Fruit fly (Drosophila melanogaster) whole organism, adult: ENCODE results near the gene Tango5.

ENCODE experiments used
- CG11617 ChIP-seq: fragments of 200-800 bp; sonication (Bioruptor generic); optimal IDR thresholded peaks from 2 replicates; lab custom pipeline; 2017; ENCODE audit warnings: mild to moderate bottlenecking, missing biosample characterization, missing genetic modification reagents, missing genetic modification characterization
- CG12768 ChIP-seq: fragments of 200-800 bp; sonication (Bioruptor generic); optimal IDR thresholded peaks from 2 replicates; lab custom pipeline; 2017; ENCODE audit warnings: missing biosample characterization, missing genetic modification characterization, mild to moderate bottlenecking, moderate library complexity, missing genetic modification reagents
- CG14711 ChIP-seq: fragments of 200-800 bp; sonication (Bioruptor generic); optimal IDR thresholded peaks from 2 replicates; lab custom pipeline; 2018; ENCODE audit warnings: missing biosample characterization, mild to moderate bottlenecking, missing genetic modification characterization, moderate library complexity
- CG1620 ChIP-seq: fragments of 200-800 bp; sonication (Bioruptor generic); optimal IDR thresholded peaks from 2 replicates; lab custom pipeline; 2016; ENCODE audit warnings: missing biosample characterization, missing genetic modification characterization
- CG33017 ChIP-seq: fragments of 200-800 bp; sonication (Bioruptor generic); optimal IDR thresholded peaks from 2 replicates; lab custom pipeline; 2018; ENCODE audit warnings: missing biosample characterization, mild to moderate bottlenecking, missing genetic modification characterization, moderate library complexity
- CG5204 ChIP-seq: fragments of 200-800 bp; sonication (Bioruptor generic); optimal IDR thresholded peaks from 2 replicates; lab custom pipeline; 2016; ENCODE audit warnings: missing biosample characterization, missing genetic modification characterization
- CG7045 ChIP-seq: fragments of 200-800 bp; sonication (Bioruptor generic); optimal IDR thresholded peaks from 2 replicates; lab custom pipeline; 2017; ENCODE audit warnings: missing biosample characterization, mild to moderate bottlenecking, missing genetic modification characterization
- CG7101 ChIP-seq: fragments of 200-800 bp; sonication (Bioruptor generic); optimal IDR thresholded peaks from 2 replicates; lab custom pipeline; 2018; ENCODE audit warnings: missing biosample characterization, mild to moderate bottlenecking, missing genetic modification characterization, moderate library complexity
- Clk ChIP-seq: fragments of 200-800 bp; sonication (Bioruptor generic); optimal IDR thresholded peaks from 2 replicates; lab custom pipeline; 2017; ENCODE audit warnings: missing biosample characterization, missing genetic modification characterization
- Crg-1 ChIP-seq: fragments of 200-800 bp; sonication (Bioruptor generic); optimal IDR thresholded peaks from 2 replicates; lab custom pipeline; 2016; ENCODE audit warnings: missing biosample characterization, missing genetic modification characterization
- Hr96 ChIP-seq: fragments of 200-800 bp; sonication (Bioruptor generic); optimal IDR thresholded peaks from 2 replicates; lab custom pipeline; 2016; ENCODE audit warnings: missing biosample characterization, missing genetic modification characterization
- Mnt ChIP-seq: fragments of 200-800 bp; sonication (Bioruptor generic); optimal IDR thresholded peaks from 2 replicates; lab custom pipeline; 2016; ENCODE audit warnings: missing biosample characterization, mild to moderate bottlenecking, missing genetic modification characterization
- bab1 ChIP-seq: fragments of 200-800 bp; sonication (Bioruptor generic); optimal IDR thresholded peaks from 3 replicates; lab custom pipeline; 2019; ENCODE audit warnings: missing biosample characterization, mild to moderate bottlenecking, missing genetic modification characterization, moderate library complexity
- cic ChIP-seq: fragments of 200-800 bp; sonication (Bioruptor generic); optimal IDR thresholded peaks from 2 replicates; lab custom pipeline; 2017; ENCODE audit warnings: missing biosample characterization, mild to moderate bottlenecking, missing genetic modification characterization, moderate library complexity
- cnc ChIP-seq, 2 experiments: fragments of >200 bp; optimal IDR thresholded peaks; 2 replicates each; lab custom pipeline; 2017
- kay ChIP-seq: fragments of 200-800 bp; sonication (Bioruptor generic); peaks from one replicate; lab custom pipeline; 2016; ENCODE audit warnings: missing biosample characterization, missing genetic modification characterization, borderline replicate concordance
- ovo ChIP-seq: fragments of 200-800 bp; sonication (Bioruptor generic); optimal IDR thresholded peaks from 2 replicates; lab custom pipeline; 2016; ENCODE audit warnings: missing biosample characterization, missing genetic modification characterization
- pad ChIP-seq: fragments of 200-800 bp; sonication (Bioruptor generic); optimal IDR thresholded peaks from 3 replicates; lab custom pipeline; 2017; ENCODE audit warnings: missing biosample characterization, missing genetic modification characterization, mild to moderate bottlenecking, moderate library complexity, missing genetic modification reagents
- tj ChIP-seq: fragments of 200-800 bp; sonication (Bioruptor generic); optimal IDR thresholded peaks from 3 replicates; lab custom pipeline; 2017; ENCODE audit warnings: missing biosample characterization, mild to moderate bottlenecking, missing genetic modification characterization, moderate library complexity
- toe ChIP-seq: fragments of 200-800 bp; sonication (Bioruptor generic); optimal IDR thresholded peaks from 2 replicates; lab custom pipeline; 2016; ENCODE audit warnings: missing biosample characterization, missing genetic modification characterization

Gene Tango5

dm6 chrX:10764206-10764605 is at the start of gene Tango5:
Gene Tango5 (minus strand): TSS chrX:10764413.
- no peak for TF ChIP-seq Crg-1 (GFP tag; lab: Kevin White, UChicago)
- no peak for TF ChIP-seq toe (GFP tag; lab: Kevin White, UChicago)
- no peak for TF ChIP-seq tj (GFP tag; lab: Kevin White, UChicago)
- TF ChIP-seq CG33017 (tag; lab: Kevin White, UChicago) = no peak
- TF ChIP-seq CG7045 (GFP tag; lab: Kevin White, UChicago) = no peak
- peak; percentile 60 for TF ChIP-seq bab1 (GFP tag; lab: Kevin White, UChicago)
- TF ChIP-seq cic (GFP tag; lab: Kevin White, UChicago) = peak; percentile 33
- peak in 1 of 2 experiments; percentile 14 for TF ChIP-seq cnc (optimal IDR thresholded peaks at IDR 0.05; lab: Kevin White, UChicago)
- no peak for TF ChIP-seq Hr96 (GFP tag; lab: Kevin White, UChicago)
- peak; percentile 9 for TF ChIP-seq CG14711 (tag; lab: Kevin White, UChicago)
- TF ChIP-seq ovo (GFP tag; lab: Kevin White, UChicago) = no peak
- peak; percentile 43 for TF ChIP-seq CG1620
- no peak for TF ChIP-seq CG11617 (GFP tag; lab: Kevin White, UChicago)
- TF ChIP-seq pad (GFP tag; lab: Kevin White, UChicago) = peak; percentile 35
- peak; percentile 80 for TF ChIP-seq Mnt (GFP tag; lab: Kevin White, UChicago)
- TF ChIP-seq CG12768 (GFP tag; lab: Kevin White, UChicago) = no peak
- TF ChIP-seq CG5204 = no peak

- TF ChIP-seq Hr96 (GFP tag; lab: Kevin White, UChicago) = no peak
- no peak for TF ChIP-seq ovo (GFP tag; lab: Kevin White, UChicago)
- no peak for TF ChIP-seq Clk (GFP tag; lab: Kevin White, UChicago)
- TF ChIP-seq CG14711 (tag; lab: Kevin White, UChicago) = no peak
- no peak for TF ChIP-seq bab1 (GFP tag; lab: Kevin White, UChicago)
- no peak for TF ChIP-seq cnc (optimal IDR thresholded peaks at IDR 0.05; lab: Kevin White, UChicago)
- no peak for TF ChIP-seq pad (GFP tag; lab: Kevin White, UChicago)
- TF ChIP-seq toe (GFP tag; lab: Kevin White, UChicago) = no peak
- TF ChIP-seq cic (GFP tag; lab: Kevin White, UChicago) = no peak
- no peak for TF ChIP-seq kay (GFP tag; lab: Kevin White, UChicago)
- TF ChIP-seq Mnt (GFP tag; lab: Kevin White, UChicago) = no peak
- no peak for TF ChIP-seq tj (GFP tag; lab: Kevin White, UChicago)
- no peak for TF ChIP-seq CG1620
- no peak for TF ChIP-seq CG11617 (GFP tag; lab: Kevin White, UChicago)
- no peak for TF ChIP-seq CG7045 (GFP tag; lab: Kevin White, UChicago)
- TF ChIP-seq CG7101 (tag; lab: Kevin White, UChicago) = no peak
- no peak for TF ChIP-seq CG5204
Observed at dm6 chrX:10808684-10809083, 44.5 kb upstream of the Tango5 start.

- TF ChIP-seq cnc (optimal IDR thresholded peaks at IDR 0.05; lab: Kevin White, UChicago) = no peak
- TF ChIP-seq CG7045 (GFP tag; lab: Kevin White, UChicago) = no peak
- no peak for TF ChIP-seq CG1620
- TF ChIP-seq toe (GFP tag; lab: Kevin White, UChicago) = no peak
- peak; percentile 63 for TF ChIP-seq tj (GFP tag; lab: Kevin White, UChicago)
- TF ChIP-seq ovo (GFP tag; lab: Kevin White, UChicago) = peak; percentile 47
- TF ChIP-seq CG7101 (tag; lab: Kevin White, UChicago) = peak; percentile 11
- no peak for TF ChIP-seq CG33017 (tag; lab: Kevin White, UChicago)
- TF ChIP-seq CG14711 (tag; lab: Kevin White, UChicago) = no peak
- TF ChIP-seq cic (GFP tag; lab: Kevin White, UChicago) = peak; percentile 49
- peak; percentile 46 for TF ChIP-seq Mnt (GFP tag; lab: Kevin White, UChicago)
- TF ChIP-seq bab1 (GFP tag; lab: Kevin White, UChicago) = peak; percentile 26
- TF ChIP-seq Crg-1 (GFP tag; lab: Kevin White, UChicago) = no peak
- TF ChIP-seq kay (GFP tag; lab: Kevin White, UChicago) = peak; percentile 85
- TF ChIP-seq CG5204 = no peak
- TF ChIP-seq CG12768 (GFP tag; lab: Kevin White, UChicago) = no peak
- no peak for TF ChIP-seq CG11617 (GFP tag; lab: Kevin White, UChicago)
- TF ChIP-seq pad (GFP tag; lab: Kevin White, UChicago) = peak; percentile 100
- no peak for TF ChIP-seq Hr96 (GFP tag; lab: Kevin White, UChicago)
- TF ChIP-seq Clk (GFP tag; lab: Kevin White, UChicago) = no peak
Observed at dm6 chrX:10806718-10807412, 42.7 kb upstream of the Tango5 start.

- TF ChIP-seq CG33017 (tag; lab: Kevin White, UChicago) (no peak), bab1 (GFP tag; lab: Kevin White, UChicago) (no peak), kay (GFP tag; lab: Kevin White, UChicago) (peak; percentile 76), pad (GFP tag; lab: Kevin White, UChicago) (peak; percentile 82), Hr96 (GFP tag; lab: Kevin White, UChicago) (no peak), Mnt (GFP tag; lab: Kevin White, UChicago) (peak; percentile 74), CG11617 (GFP tag; lab: Kevin White, UChicago) (no peak), tj (GFP tag; lab: Kevin White, UChicago) (peak; percentile 90), ovo (GFP tag; lab: Kevin White, UChicago) (peak; percentile 94), CG14711 (tag; lab: Kevin White, UChicago) (peak; percentile 88), Clk (GFP tag; lab: Kevin White, UChicago) (no peak)
Observed at dm6 chrX:10805651-10806191, 41.5 kb upstream of the Tango5 start.

dm6 chrX:10804042-10804441 is 39.8 kb upstream of the Tango5 start:
- no peak for TF ChIP-seq CG33017 (tag; lab: Kevin White, UChicago)
- TF ChIP-seq CG7101 (tag; lab: Kevin White, UChicago) = no peak
- no peak for TF ChIP-seq cnc (optimal IDR thresholded peaks at IDR 0.05; lab: Kevin White, UChicago)
- no peak for TF ChIP-seq Crg-1 (GFP tag; lab: Kevin White, UChicago)
